Fruit fly (Drosophila melanogaster) whole organism, prepupa: Measurements from ENCODE around the gene modSP.

ENCODE experiments used
- CG10631 ChIP-seq: fragments of 200-800 bp; sonication (Bioruptor generic); optimal IDR thresholded peaks from 2 replicates; lab custom pipeline; 2016; ENCODE audit warnings: missing biosample characterization, missing genetic modification characterization
- CG10669 ChIP-seq: fragments of 200-800 bp; sonication (Bioruptor generic); optimal IDR thresholded peaks from 3 replicates; lab custom pipeline; 2018; ENCODE audit warnings: missing biosample characterization, mild to moderate bottlenecking, missing genetic modification characterization, moderate library complexity
- CG11294 ChIP-seq: fragments of 200-800 bp; sonication (Bioruptor generic); IDR thresholded peaks from 2 replicates; pipeline ENCODE4 v1.3.6; 2022; ENCODE audit warnings: missing biosample characterization, missing genetic modification characterization
- CG11762 ChIP-seq: fragments of 200-800 bp; sonication (Bioruptor generic); optimal IDR thresholded peaks from 3 replicates; lab custom pipeline; 2016; ENCODE audit warnings: missing biosample characterization, missing genetic modification characterization; ENCODE audit not compliant: insufficient read depth
- CG11902 ChIP-seq: fragments of 200-800 bp; sonication (Bioruptor generic); optimal IDR thresholded peaks from 3 replicates; lab custom pipeline; 2016; ENCODE audit warnings: missing biosample characterization, missing genetic modification characterization
- CG15336 ChIP-seq: fragments of 200-800 bp; sonication (Bioruptor generic); IDR thresholded peaks from 2 replicates; pipeline ENCODE4 v1.3.6; 2022; ENCODE audit warnings: missing biosample characterization, missing genetic modification characterization
- CG1621 ChIP-seq: fragments of 200-800 bp; sonication (Bioruptor generic); optimal IDR thresholded peaks from 3 replicates; lab custom pipeline; 2018; ENCODE audit warnings: missing biosample characterization, mild to moderate bottlenecking, missing genetic modification characterization
- CG16779 ChIP-seq: fragments of 200-800 bp; sonication (Bioruptor generic); optimal IDR thresholded peaks from 3 replicates; lab custom pipeline; 2017; ENCODE audit warnings: missing biosample characterization, mild to moderate bottlenecking, missing genetic modification characterization
- CG31627 ChIP-seq: fragments of 200-800 bp; sonication (Bioruptor generic); optimal IDR thresholded peaks from 3 replicates; lab custom pipeline; 2016; ENCODE audit warnings: missing biosample characterization, missing genetic modification characterization
- CG32006 ChIP-seq: fragments of 200-800 bp; sonication (Bioruptor generic); optimal IDR thresholded peaks from 3 replicates; lab custom pipeline; 2017; ENCODE audit warnings: missing biosample characterization, mild to moderate bottlenecking, missing genetic modification characterization
- CG34406 ChIP-seq: fragments of 200-800 bp; sonication (Bioruptor generic); optimal IDR thresholded peaks from 3 replicates; lab custom pipeline; 2016; ENCODE audit warnings: missing biosample characterization, missing genetic modification characterization
- CG3919 ChIP-seq: fragments of 200-800 bp; sonication (Bioruptor generic); optimal IDR thresholded peaks from 3 replicates; lab custom pipeline; 2016; ENCODE audit warnings: missing biosample characterization, missing genetic modification characterization
- CG4318 ChIP-seq: fragments of 200-800 bp; sonication (Bioruptor generic); optimal IDR thresholded peaks from 3 replicates; lab custom pipeline; 2017; ENCODE audit warnings: missing biosample characterization, mild to moderate bottlenecking, missing genetic modification characterization
- CG6163 ChIP-seq: fragments of 200-800 bp; sonication (Bioruptor generic); IDR thresholded peaks from 3 replicates; pipeline ENCODE4 v1.3.6; 2022; ENCODE audit warnings: missing biosample characterization, missing genetic modification characterization
- CG6276 ChIP-seq: fragments of 200-800 bp; sonication (Bioruptor generic); optimal IDR thresholded peaks from 2 replicates; lab custom pipeline; 2017; ENCODE audit warnings: missing biosample characterization, mild to moderate bottlenecking, missing genetic modification characterization
- CG6792 ChIP-seq: fragments of 200-800 bp; sonication (Bioruptor generic); optimal IDR thresholded peaks from 3 replicates; lab custom pipeline; 2016; ENCODE audit warnings: missing biosample characterization, missing genetic modification characterization
- CG6808 ChIP-seq: fragments of 200-800 bp; sonication (Bioruptor generic); optimal IDR thresholded peaks from 3 replicates; lab custom pipeline; 2017; ENCODE audit warnings: missing biosample characterization, missing genetic modification characterization, mild to moderate bottlenecking, moderate library complexity, missing genetic modification reagents
- CG6854 ChIP-seq: fragments of 200-800 bp; sonication (Bioruptor generic); optimal IDR thresholded peaks from 2 replicates; lab custom pipeline; 2017; ENCODE audit warnings: missing biosample characterization, mild to moderate bottlenecking, missing genetic modification characterization
- CG7368 ChIP-seq: fragments of 200-800 bp; sonication (Bioruptor generic); optimal IDR thresholded peaks from 3 replicates; lab custom pipeline; 2016; ENCODE audit warnings: missing biosample characterization, missing genetic modification characterization
- CG8119 ChIP-seq: fragments of 200-800 bp; sonication (Bioruptor generic); IDR thresholded peaks from 3 replicates; pipeline ENCODE4 v1.3.6; 2022; ENCODE audit warnings: missing biosample characterization, missing genetic modification characterization
- CG8632 ChIP-seq: fragments of 200-800 bp; sonication (Bioruptor generic); optimal IDR thresholded peaks from 3 replicates; lab custom pipeline; 2016; ENCODE audit warnings: missing biosample characterization, missing genetic modification characterization
- Eip78C ChIP-seq: fragments of 200-800 bp; sonication (Bioruptor generic); peaks from one replicate; lab custom pipeline; 2016; ENCODE audit warnings: missing biosample characterization, missing genetic modification characterization
- Eip93F ChIP-seq: fragments of 200-800 bp; sonication (Bioruptor generic); optimal IDR thresholded peaks from 2 replicates; lab custom pipeline; 2016; ENCODE audit warnings: missing biosample characterization, mild to moderate bottlenecking, missing genetic modification characterization
- Ets96B ChIP-seq: fragments of 200-800 bp; optimal IDR thresholded peaks from 2 replicates; lab custom pipeline; 2019; ENCODE audit warnings: missing biosample characterization, mild to moderate bottlenecking, missing genetic modification characterization, moderate library complexity
- Gug ChIP-seq: fragments of 200-800 bp; sonication (Bioruptor generic); IDR thresholded peaks from 2 replicates; pipeline ENCODE4 v1.3.6; 2022; ENCODE audit warnings: missing biosample characterization, missing genetic modification characterization
- Hr38 ChIP-seq: sonication (Bioruptor generic); optimal IDR thresholded peaks from 2 replicates; lab custom pipeline; 2016; ENCODE audit warnings: missing biosample characterization, missing genetic modification characterization
- Hr39 ChIP-seq: fragments of 200-800 bp; sonication (Bioruptor generic); optimal IDR thresholded peaks from 2 replicates; lab custom pipeline; 2016; ENCODE audit warnings: missing biosample characterization, missing genetic modification characterization
- Hr4 ChIP-seq: fragments of 200-800 bp; sonication (Bioruptor generic); optimal IDR thresholded peaks from 3 replicates; lab custom pipeline; 2016; ENCODE audit warnings: missing biosample characterization, missing genetic modification characterization
- Lpt ChIP-seq: fragments of 200-800 bp; sonication (Bioruptor generic); optimal IDR thresholded peaks from 3 replicates; lab custom pipeline; 2016; ENCODE audit warnings: missing biosample characterization, missing genetic modification characterization
- Met ChIP-seq: fragments of 200-800 bp; sonication (Bioruptor generic); optimal IDR thresholded peaks from 3 replicates; lab custom pipeline; 2016; ENCODE audit warnings: missing biosample characterization, missing genetic modification characterization
- OdsH ChIP-seq: fragments of 200-800 bp; sonication (Bioruptor generic); optimal IDR thresholded peaks from 3 replicates; lab custom pipeline; 2016; ENCODE audit warnings: missing biosample characterization, missing genetic modification characterization
- Smox ChIP-seq: fragments of 200-800 bp; sonication (Bioruptor generic); optimal IDR thresholded peaks from 3 replicates; lab custom pipeline; 2016; ENCODE audit warnings: missing biosample characterization, missing genetic modification characterization
- Sox102F ChIP-seq: fragments of 200-800 bp; sonication (Bioruptor generic); optimal IDR thresholded peaks from 2 replicates; lab custom pipeline; 2016; ENCODE audit warnings: missing biosample characterization, mild to moderate bottlenecking, missing genetic modification characterization
- Sox15 ChIP-seq: fragments of 200-800 bp; sonication (Bioruptor generic); optimal IDR thresholded peaks from 3 replicates; lab custom pipeline; 2016; ENCODE audit warnings: missing biosample characterization, missing genetic modification characterization
- achi ChIP-seq: fragments of 200-800 bp; sonication (Bioruptor generic); optimal IDR thresholded peaks from 3 replicates; lab custom pipeline; 2016; ENCODE audit warnings: missing biosample characterization, missing genetic modification characterization
- acj6 ChIP-seq: fragments of 200-800 bp; sonication (Bioruptor generic); optimal IDR thresholded peaks from 3 replicates; lab custom pipeline; 2016; ENCODE audit warnings: missing biosample characterization, missing genetic modification characterization
- cyc ChIP-seq: fragments of 200-800 bp; sonication (Bioruptor generic); optimal IDR thresholded peaks from 3 replicates; lab custom pipeline; 2016; ENCODE audit warnings: missing biosample characterization, missing genetic modification characterization
- dac ChIP-seq: fragments of 200-800 bp; sonication (Bioruptor generic); optimal IDR thresholded peaks from 2 replicates; lab custom pipeline; 2017; ENCODE audit warnings: missing biosample characterization, mild to moderate bottlenecking, missing genetic modification characterization
- dsx ChIP-seq: fragments of 200-800 bp; optimal IDR thresholded peaks from 3 replicates; lab custom pipeline; 2019; ENCODE audit warnings: missing biosample characterization, mild to moderate bottlenecking, missing genetic modification characterization, moderate library complexity; ENCODE audit not compliant: poor library complexity, severe bottlenecking
- eg ChIP-seq: fragments of 200-800 bp; sonication (Bioruptor generic); IDR thresholded peaks from 3 replicates; pipeline ENCODE4 v1.3.6; 2022; ENCODE audit warnings: missing biosample characterization, missing genetic modification characterization
- esn ChIP-seq: fragments of 200-800 bp; sonication (Bioruptor generic); optimal IDR thresholded peaks from 2 replicates; lab custom pipeline; 2016; ENCODE audit warnings: missing biosample characterization, mild to moderate bottlenecking, missing genetic modification characterization, moderate library complexity
- fd59A ChIP-seq: fragments of 200-800 bp; sonication (Bioruptor generic); optimal IDR thresholded peaks from 2 replicates; lab custom pipeline; 2017; ENCODE audit warnings: missing biosample characterization, mild to moderate bottlenecking, missing genetic modification characterization, missing genetic modification reagents
- fd85E ChIP-seq: fragments of 200-800 bp; sonication (Bioruptor generic); optimal IDR thresholded peaks from 3 replicates; lab custom pipeline; 2016; ENCODE audit warnings: missing biosample characterization, missing genetic modification characterization
- fkh ChIP-seq: fragments of 200-800 bp; sonication (Bioruptor generic); optimal IDR thresholded peaks from 3 replicates; lab custom pipeline; 2017; ENCODE audit warnings: missing biosample characterization, mild to moderate bottlenecking, missing genetic modification characterization, moderate library complexity
- lz ChIP-seq: fragments of 200-800 bp; sonication (Bioruptor generic); optimal IDR thresholded peaks from 3 replicates; lab custom pipeline; 2016; ENCODE audit warnings: missing biosample characterization, missing genetic modification characterization
- net ChIP-seq: fragments of 200-800 bp; sonication (Bioruptor generic); optimal IDR thresholded peaks from 3 replicates; lab custom pipeline; 2016; ENCODE audit warnings: missing biosample characterization, missing genetic modification characterization
- pdm3 ChIP-seq: fragments of 200-800 bp; sonication (Bioruptor generic); optimal IDR thresholded peaks from 3 replicates; lab custom pipeline; 2016; ENCODE audit warnings: missing biosample characterization, missing genetic modification characterization
- salr ChIP-seq, 2 experiments: fragments of 200-800 bp; sonication (Bioruptor generic); optimal IDR thresholded peaks; 3 replicates each; lab custom pipeline; 2016 to 2018; ENCODE audit warnings: missing biosample characterization in 2 of 2, missing genetic modification characterization in 2 of 2, mild to moderate bottlenecking in 1 of 2
- spab ChIP-seq: fragments of 200-800 bp; sonication (Bioruptor generic); optimal IDR thresholded peaks from 2 replicates; lab custom pipeline; 2017; ENCODE audit warnings: missing biosample characterization, mild to moderate bottlenecking, missing genetic modification characterization, missing genetic modification reagents
- svp ChIP-seq: fragments of 200-800 bp; sonication (Bioruptor generic); peaks from one replicate; lab custom pipeline; 2016; ENCODE audit warnings: missing biosample characterization, missing genetic modification characterization
- topi ChIP-seq: fragments of 200-800 bp; sonication (Bioruptor generic); optimal IDR thresholded peaks from 3 replicates; lab custom pipeline; 2016; ENCODE audit warnings: missing biosample characterization, missing genetic modification characterization

modSP gene

DNA sequence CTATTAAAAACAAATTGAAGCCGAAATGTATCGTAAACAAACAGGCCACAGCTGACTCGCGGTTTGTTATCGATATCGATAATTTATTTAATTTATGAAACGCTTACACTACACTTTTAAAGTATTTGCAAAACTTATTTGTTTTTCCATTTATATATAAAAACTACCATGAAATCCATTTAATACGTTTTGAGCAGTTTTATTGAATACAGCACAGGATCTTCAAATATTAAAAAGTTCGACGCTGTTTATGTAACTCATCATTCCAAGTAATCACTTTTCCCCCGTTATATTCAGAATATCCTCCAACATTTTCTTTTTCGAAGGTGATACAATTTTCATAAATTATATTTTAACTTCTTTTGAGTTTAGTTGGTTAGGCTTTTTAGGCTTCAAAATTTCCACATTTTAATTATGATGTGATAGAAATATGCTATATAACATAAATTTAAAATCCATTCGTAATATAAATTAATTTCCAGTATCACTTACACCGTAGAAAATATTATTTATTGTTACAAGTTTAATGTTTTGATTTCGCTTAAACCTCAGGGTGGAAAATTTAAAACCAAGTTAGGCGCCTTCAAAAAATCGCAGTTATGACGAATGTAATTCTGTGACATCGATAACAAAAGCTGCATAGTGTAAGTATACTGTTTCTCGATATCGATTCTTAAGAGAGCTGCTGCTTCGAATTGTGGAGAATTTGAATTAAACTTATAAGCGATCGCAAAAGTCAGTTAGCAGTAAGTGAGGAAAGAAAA, 8.3 kb downstream of the modSP start, which contains the start of the genes CG10324 and CCT3:
CG10324 (minus strand) TSS at position 53 of the 764 bp plus-strand sequence.
CCT3 (plus strand) TSS at position 654 of the 764 bp plus-strand sequence.
- TF ChIP-seq Met (GFP tag; lab: Kevin White, UChicago): no peak
- TF ChIP-seq Eip93F (GFP tag; lab: Kevin White, UChicago): no peak
- no peak for TF ChIP-seq CG10631
- TF ChIP-seq fkh: peak; percentile 52
- no peak; the same call in 1 of the 3 replicates for TF ChIP-seq CG6163 (GFP tag; lab: Robert Waterston, UW)
- TF ChIP-seq CG11762: peak; percentile 53
- peak; percentile 69 for TF ChIP-seq lz (GFP tag; lab: Kevin White, UChicago)
- peak; percentile 56 for TF ChIP-seq Gug (GFP tag; lab: Robert Waterston, UW)
- TF ChIP-seq CG7368 (GFP tag; lab: Kevin White, UChicago): no peak
- no peak for TF ChIP-seq dac (GFP tag; lab: Kevin White, UChicago)
- TF ChIP-seq Smox (GFP tag; lab: Kevin White, UChicago): no peak
- TF ChIP-seq Hr38 (GFP tag; lab: Kevin White, UChicago): no peak
- no peak for TF ChIP-seq spab (GFP tag; lab: Kevin White, UChicago)
- TF ChIP-seq fd59A: no peak
- TF ChIP-seq CG11902 (GFP tag; lab: Kevin White, UChicago): peak; percentile 39
- no peak for TF ChIP-seq Hr4
- TF ChIP-seq CG16779 (tag; lab: Kevin White, UChicago): no peak
- no peak for TF ChIP-seq CG34406 (GFP tag; lab: Kevin White, UChicago)
- no peak for TF ChIP-seq acj6
- no peak for TF ChIP-seq CG6808 (GFP tag; lab: Kevin White, UChicago)
- TF ChIP-seq CG6792: peak; percentile 49
- peak; percentile 70 for TF ChIP-seq esn
- TF ChIP-seq salr (GFP tag; optimal IDR thresholded peaks at IDR 0.05; lab: Kevin White, UChicago): no peak
- no peak for TF ChIP-seq CG6276 (GFP tag; lab: Kevin White, UChicago)
- no peak for TF ChIP-seq CG1621
- TF ChIP-seq CG10669: no peak
- TF ChIP-seq achi (GFP tag; lab: Kevin White, UChicago): no peak
- no peak for TF ChIP-seq Lpt (GFP tag; lab: Kevin White, UChicago)
- TF ChIP-seq CG4318: no peak
- peak; percentile 62 for TF ChIP-seq cyc
- TF ChIP-seq CG8119: peak; percentile 65; the same call in 2 of the 3 replicates
- no peak for TF ChIP-seq Sox102F
- peak; percentile 59 for TF ChIP-seq Sox15 (GFP tag; lab: Kevin White, UChicago)
- TF ChIP-seq CG11294 (GFP tag; lab: Robert Waterston, UW): peak; percentile 49; the same call in 1 of the 2 replicates
- TF ChIP-seq OdsH (GFP tag; lab: Kevin White, UChicago): no peak
- peak; percentile 45 for TF ChIP-seq CG15336 (GFP tag; lab: Robert Waterston, UW)
- TF ChIP-seq Eip78C (GFP tag; lab: Kevin White, UChicago): peak; percentile 91
- TF ChIP-seq Hr39: no peak
- TF ChIP-seq svp (GFP tag; lab: Kevin White, UChicago): no peak
- no peak for TF ChIP-seq CG32006 (GFP tag; lab: Kevin White, UChicago)
- no peak for TF ChIP-seq CG6854
- TF ChIP-seq dsx: no peak
- peak; percentile 66 for TF ChIP-seq CG31627
- TF ChIP-seq pdm3: no peak
- no peak; the same call in 2 of the 3 replicates for TF ChIP-seq eg (GFP tag; lab: Robert Waterston, UW)
- peak; percentile 68 for TF ChIP-seq topi
- TF ChIP-seq Ets96B: peak; percentile 50
- TF ChIP-seq CG3919 (GFP tag; lab: Kevin White, UChicago): no peak
- no peak for TF ChIP-seq fd85E (GFP tag; lab: Kevin White, UChicago)
- TF ChIP-seq CG8632: no peak
- TF ChIP-seq net (GFP tag; lab: Kevin White, UChicago): no peak
